Worm (Caenorhabditis elegans) whole organism, L2 larva: Measurements from ENCODE around the gene mtch-1.

ENCODE experiments used
- lin-39 ChIP-seq: fragments of 150-350 bp; optimal IDR thresholded peaks from 2 replicates; lab custom pipeline; 2014; ENCODE audit warnings: missing biosample characterization, missing genetic modification reagents, missing genetic modification characterization
- nhr-10 ChIP-seq: sonication (generic microtip); optimal IDR thresholded peaks from 2 replicates; lab custom pipeline; 2017; ENCODE audit warnings: missing biosample characterization, missing genetic modification characterization
- unc-55 ChIP-seq: fragments of 150-350 bp; sonication (generic microtip); optimal IDR thresholded peaks from 3 replicates; lab custom pipeline; 2014; ENCODE audit warnings: missing biosample characterization, missing genetic modification reagents, missing genetic modification characterization

ce11 chrII:7411930-7412329 lies 38.0 kb upstream of the mtch-1 start, which contains the start of gene K02A2.5:
- TF ChIP-seq unc-55 (GFP tag; lab: Kevin White, UChicago) (no peak), nhr-10 (tag; lab: Kevin White, UChicago) (no peak), lin-39 (no peak)
